Fruit fly (Drosophila melanogaster) ovary, adult (tissue): Measurements from ENCODE around the gene CG14374.

Experiments used
- CG17801 ChIP-seq: fragments of 200-800 bp; optimal IDR thresholded peaks from 2 replicates; lab custom pipeline; 2019; ENCODE audit warnings: missing biosample characterization, mild to moderate bottlenecking, missing genetic modification characterization, moderate library complexity; ENCODE audit not compliant: partially characterized antibody

CG14374 gene

DNA sequence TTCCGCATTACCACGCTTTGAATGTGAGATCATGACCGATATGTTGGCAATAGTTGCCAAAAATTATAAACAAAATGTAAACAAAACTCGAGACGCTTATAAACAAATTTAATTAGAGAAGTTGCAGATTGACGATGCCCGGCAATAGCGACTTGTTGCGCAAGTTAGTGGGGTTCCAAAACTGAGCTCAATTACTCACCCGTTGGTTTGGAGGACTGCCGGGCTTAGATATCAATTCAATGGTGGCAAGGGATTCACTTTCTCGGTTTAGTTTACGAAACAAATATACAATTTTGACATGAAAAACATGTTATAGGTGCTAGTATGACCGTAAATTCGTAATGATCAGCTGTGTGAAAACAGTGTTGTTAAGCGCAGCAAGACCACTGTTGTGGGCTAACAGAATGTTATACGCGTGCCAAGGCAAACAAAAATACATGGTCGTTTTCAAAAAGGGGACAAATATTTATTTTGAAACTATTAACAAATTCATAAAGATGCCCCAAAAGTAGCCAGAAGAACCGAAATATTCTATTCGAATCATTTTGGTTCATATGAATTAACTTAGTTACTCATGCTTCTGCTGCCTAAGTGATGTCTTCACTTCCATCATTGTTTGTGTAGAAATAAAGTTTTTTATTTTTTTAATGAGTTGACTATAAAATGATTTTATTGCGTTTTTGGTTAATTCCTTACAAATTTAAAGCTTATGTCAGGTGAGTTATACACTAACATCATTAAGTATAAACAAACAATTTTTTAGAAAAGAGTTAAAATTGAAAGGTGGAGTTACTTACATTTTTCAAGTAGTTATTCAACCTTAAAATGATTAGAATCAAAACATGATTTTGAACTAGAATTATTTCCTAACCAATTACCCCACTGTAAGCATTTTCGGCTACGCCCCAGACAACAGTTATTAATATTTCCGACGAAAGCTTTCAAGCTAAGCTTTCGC, 30.1 kb downstream of the CG14374 start, which contains the start of gene Elp6:
Gene Elp6 (minus strand): TSS at position 350 of the 958 bp plus-strand sequence.
- peak; percentile 36 for TF ChIP-seq CG17801 (GFP tag; lab: Kevin White, UChicago)

DNA sequence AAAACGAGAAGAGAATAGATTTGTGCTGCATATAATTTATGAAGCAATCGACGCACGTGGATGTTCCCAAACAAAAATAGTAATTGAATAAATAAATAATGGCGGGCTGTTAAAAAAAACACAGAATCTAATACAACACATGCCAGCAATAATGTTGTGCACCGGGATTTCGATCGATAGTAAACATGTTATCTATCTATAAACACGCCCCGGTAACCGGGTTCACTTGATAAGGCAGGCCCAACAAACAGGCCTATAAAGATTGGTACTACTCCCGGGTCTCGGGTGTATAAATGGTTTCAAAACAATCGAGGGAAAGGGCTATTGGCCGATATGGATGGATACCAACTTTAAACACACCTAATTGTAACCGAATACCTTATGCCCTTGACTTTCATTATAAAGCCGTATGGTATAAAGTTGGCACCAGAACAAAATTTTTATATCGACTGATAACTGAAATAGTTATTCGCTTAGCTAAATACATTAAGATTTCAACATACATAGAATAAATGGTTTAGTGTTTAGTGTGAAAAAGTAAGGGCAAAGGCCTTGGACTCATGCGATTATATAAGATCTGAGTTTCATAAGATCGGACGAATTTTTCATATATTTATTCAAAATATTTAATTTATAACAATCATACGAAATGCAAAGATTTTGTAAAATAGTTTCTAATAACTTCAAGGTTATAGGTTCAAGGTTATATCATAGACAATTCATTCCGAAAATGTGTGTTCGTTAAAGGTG, 31.1 kb downstream of the CG14374 start:
- TF ChIP-seq CG17801 (GFP tag; lab: Kevin White, UChicago), result no peak

DNA sequence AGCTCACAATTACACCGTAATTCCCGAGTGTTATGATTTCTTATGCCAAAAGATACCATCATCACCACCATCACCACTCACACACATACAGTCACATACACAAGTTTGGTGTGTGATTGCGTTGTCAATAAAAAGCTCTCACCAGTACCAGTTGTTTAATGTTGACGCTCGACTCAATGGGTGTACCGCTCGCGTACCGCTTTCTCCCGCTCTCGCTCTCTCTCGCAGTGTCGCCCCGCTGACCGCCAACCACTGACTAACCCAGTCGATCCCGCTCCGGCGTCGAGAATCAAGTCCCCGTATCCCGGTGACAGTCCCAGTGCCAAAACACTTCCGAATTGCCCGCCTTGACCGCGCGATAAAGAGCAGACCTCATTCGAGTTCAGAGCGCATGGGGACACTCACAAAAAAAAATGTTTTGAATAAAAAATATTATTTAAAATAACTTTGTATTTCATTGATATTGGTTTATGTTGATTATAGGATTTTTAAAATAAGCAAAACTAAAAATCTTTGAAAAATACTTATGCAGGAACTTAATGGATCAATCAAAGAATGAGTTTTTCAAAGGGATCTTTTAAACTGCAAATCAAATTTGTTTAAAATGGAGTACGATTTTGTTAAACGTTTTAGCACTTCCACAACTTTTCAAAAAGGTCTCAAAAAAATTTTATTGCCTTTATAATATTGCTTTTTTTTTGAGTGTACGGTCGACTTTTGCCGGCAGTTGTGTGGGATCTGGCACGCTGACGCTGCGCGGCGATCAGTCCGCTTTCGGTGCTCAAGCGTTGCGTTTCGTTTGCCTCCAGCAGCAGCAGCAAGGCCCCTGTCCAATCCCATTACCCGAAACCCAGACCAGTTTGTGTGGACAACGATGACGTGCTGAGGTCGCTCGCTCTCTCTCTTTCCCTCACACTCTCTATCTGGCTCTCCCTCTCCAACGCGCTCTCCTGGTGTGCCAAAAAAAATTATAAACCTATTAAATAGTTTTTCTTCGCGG, 32.5 kb downstream of the CG14374 start, which contains the start of gene Dic1:
Gene Dic1 (plus strand): TSS at position 764 of the 1,000 bp plus-strand sequence.
- peak; percentile 95 for TF ChIP-seq CG17801 (GFP tag; lab: Kevin White, UChicago)

DNA sequence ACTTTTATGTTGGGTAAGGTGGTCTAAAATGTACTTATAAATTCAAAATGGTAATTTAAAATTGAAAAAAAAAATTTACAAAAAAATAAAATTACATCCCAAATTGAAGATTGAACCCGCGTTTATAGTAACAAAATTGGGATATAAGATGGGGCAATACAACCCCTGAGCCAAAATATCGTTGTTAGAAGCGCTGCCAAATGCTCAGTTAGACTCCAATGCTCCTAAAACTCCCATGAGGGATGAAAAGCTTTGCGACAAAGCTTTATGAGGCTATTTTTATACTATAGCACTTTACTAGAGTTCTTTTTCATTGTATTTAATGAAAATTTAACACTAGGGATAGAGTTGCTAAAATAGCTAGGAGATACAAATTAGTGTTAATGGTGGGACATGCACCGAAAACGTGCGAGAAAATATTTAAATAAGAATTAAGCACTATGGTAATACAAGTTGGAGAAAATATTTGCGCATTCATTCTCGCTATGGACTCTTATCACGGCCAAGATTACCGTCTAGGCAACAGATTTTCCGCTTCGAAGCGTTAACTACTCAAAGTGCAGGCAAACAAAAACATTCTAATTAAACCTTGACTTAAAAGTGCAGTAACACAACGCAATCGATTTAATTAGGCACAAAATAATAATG, 33.5 kb downstream of the CG14374 start:
- TF ChIP-seq CG17801 (GFP tag; lab: Kevin White, UChicago), result no peak

DNA sequence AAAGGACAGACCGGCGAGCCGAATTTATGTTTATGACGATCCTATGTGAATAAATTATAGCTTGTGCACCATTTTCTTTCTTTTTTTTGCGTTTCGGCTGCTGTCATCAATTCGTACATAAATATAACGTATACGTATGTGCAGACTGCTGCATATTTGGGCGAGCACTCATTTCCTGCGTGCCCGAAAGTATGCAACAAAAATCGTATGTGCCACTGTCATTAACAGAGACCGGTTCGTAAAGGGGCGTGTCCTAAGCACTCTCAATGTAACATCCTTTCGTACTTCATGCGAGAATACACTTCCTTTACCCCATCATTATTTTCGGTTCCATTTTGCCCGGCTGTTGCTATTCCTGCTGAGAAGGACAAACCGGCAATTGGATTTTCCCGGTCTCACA, 36.8 kb downstream of the CG14374 start:
- no peak for TF ChIP-seq CG17801 (GFP tag; lab: Kevin White, UChicago)

DNA sequence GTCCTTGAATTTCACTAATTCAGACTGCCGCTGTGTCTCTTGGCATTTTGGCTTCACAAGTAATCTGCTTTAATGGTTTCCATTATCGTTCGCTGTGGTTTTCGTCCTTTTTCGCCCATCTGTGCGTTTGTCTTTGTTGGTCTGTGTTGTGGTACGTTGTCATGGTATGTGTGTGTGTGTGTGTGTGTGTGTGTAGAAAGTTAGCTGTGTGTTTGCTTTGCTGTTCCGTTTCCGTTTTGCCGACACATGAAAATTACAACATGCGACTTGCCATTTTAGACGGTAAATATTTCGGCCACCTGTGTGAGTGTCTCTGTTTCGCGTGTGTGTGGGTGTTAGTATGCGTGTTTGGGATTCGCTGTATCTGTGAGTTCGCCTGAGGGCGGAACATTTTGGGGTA, 40.0 kb downstream of the CG14374 start:
- TF ChIP-seq CG17801 (GFP tag; lab: Kevin White, UChicago), result no peak

DNA sequence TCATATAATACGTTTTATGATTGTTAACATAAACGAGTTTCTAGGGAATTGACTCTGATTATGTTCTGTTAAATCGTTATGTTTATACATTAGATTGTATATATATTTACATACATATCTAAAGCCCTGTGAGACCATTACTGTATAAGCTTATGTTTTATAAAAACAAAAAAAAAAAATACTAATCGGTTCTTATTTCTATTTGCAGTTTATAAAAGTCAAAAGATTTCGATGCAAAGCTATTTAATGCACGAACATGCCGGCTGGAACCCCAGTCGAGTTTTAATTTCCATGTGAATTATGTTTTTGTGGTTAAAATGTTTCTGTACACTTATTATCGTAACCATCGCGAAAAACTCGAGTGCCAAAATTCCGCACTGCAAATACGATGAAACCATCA, 43.6 kb downstream of the CG14374 start, which contains the start of gene mthl12:
Gene mthl12 (plus strand): TSS at position 301 of the 400 bp plus-strand sequence.
- no peak for TF ChIP-seq CG17801 (GFP tag; lab: Kevin White, UChicago)
